Fruit fly (Drosophila melanogaster) Kc167 (cell line): ENCODE measurements around the gene sesB.

Experiments used
- Myc ChIP-seq: fragments of >200 bp; optimal IDR thresholded peaks from 2 replicates; lab custom pipeline; 2017; ENCODE audit warnings: missing external identifiers
- h ChIP-seq: fragments of >200 bp; optimal IDR thresholded peaks from 3 replicates; lab custom pipeline; 2018; ENCODE audit warnings: missing external identifiers
- ttk ChIP-seq: sonication (Bioruptor generic); optimal IDR thresholded peaks from 2 replicates; lab custom pipeline; 2017; ENCODE audit warnings: missing external identifiers

dm6 chrX:10731357-10731756 lies 55.4 kb downstream of the sesB start:
- TF ChIP-seq Myc (no peak), ttk (no peak), h (lab: Kevin White, UChicago) (no peak)
